Fruit fly (Drosophila melanogaster) whole organism, embryonic: ENCODE measurements around the gene Osi17.
A peak's percentile ranks its signal among the peaks of the same experiment; 100 is the strongest.

Source experiments
- Aef1 ChIP-seq: fragments of 200-800 bp; sonication (Bioruptor generic); IDR thresholded peaks from 3 replicates; pipeline ENCODE4 v1.3.6; 2022; ENCODE audit warnings: missing biosample characterization, missing genetic modification characterization
- B-H1 ChIP-seq: fragments of 200-800 bp; sonication (Bioruptor generic); IDR thresholded peaks from 3 replicates; pipeline ENCODE4 v1.3.6; 2022; ENCODE audit warnings: missing biosample characterization, missing genetic modification characterization
- BtbVII ChIP-seq: fragments of 200-800 bp; sonication (Bioruptor generic); optimal IDR thresholded peaks from 3 replicates; lab custom pipeline; 2017; ENCODE audit warnings: missing biosample characterization, mild to moderate bottlenecking, missing genetic modification characterization
- CG1024 ChIP-seq: fragments of 200-800 bp; sonication (Bioruptor generic); IDR thresholded peaks from 2 replicates; pipeline ENCODE4 v1.3.6; 2022; ENCODE audit warnings: missing biosample characterization, missing genetic modification characterization
- CG10979 ChIP-seq: fragments of 200-800 bp; sonication (Bioruptor generic); optimal IDR thresholded peaks from 2 replicates; lab custom pipeline; 2018; ENCODE audit warnings: missing biosample characterization, mild to moderate bottlenecking, missing genetic modification characterization, moderate library complexity
- CG11695 ChIP-seq: fragments of 200-800 bp; sonication (Bioruptor generic); IDR thresholded peaks from 3 replicates; pipeline ENCODE4 v1.3.6; 2022; ENCODE audit warnings: missing biosample characterization, missing genetic modification characterization
- CG14014 ChIP-seq: fragments of 200-800 bp; sonication (Bioruptor generic); IDR thresholded peaks from 2 replicates; pipeline ENCODE4 v1.3.6; 2022; ENCODE audit warnings: missing biosample characterization, missing genetic modification characterization
- CG14965 ChIP-seq: fragments of 200-800 bp; sonication (Bioruptor generic); optimal IDR thresholded peaks from 2 replicates; lab custom pipeline; 2016; ENCODE audit warnings: missing biosample characterization, missing genetic modification characterization, borderline replicate concordance
- CG15514 ChIP-seq: fragments of 200-800 bp; sonication (Bioruptor generic); optimal IDR thresholded peaks from 3 replicates; lab custom pipeline; 2017; ENCODE audit warnings: missing biosample characterization, missing genetic modification characterization, mild to moderate bottlenecking, moderate library complexity, missing genetic modification reagents
- CG15601 ChIP-seq: fragments of 200-800 bp; sonication (Bioruptor generic); optimal IDR thresholded peaks from 3 replicates; lab custom pipeline; 2019; ENCODE audit warnings: missing biosample characterization, mild to moderate bottlenecking, missing genetic modification characterization, moderate library complexity
- CG17912 ChIP-seq: fragments of 200-800 bp; sonication (Bioruptor generic); optimal IDR thresholded peaks from 2 replicates; lab custom pipeline; 2018; ENCODE audit warnings: missing biosample characterization, mild to moderate bottlenecking, missing genetic modification characterization
- CG2129 ChIP-seq: fragments of 200-800 bp; sonication (Bioruptor generic); IDR thresholded peaks from 2 replicates; pipeline ENCODE4 v1.3.6; 2022; ENCODE audit warnings: missing biosample characterization, missing genetic modification characterization; ENCODE audit not compliant: partially characterized antibody
- CG30020 ChIP-seq: fragments of 200-800 bp; optimal IDR thresholded peaks from 2 replicates; lab custom pipeline; 2019; ENCODE audit warnings: missing biosample characterization, mild to moderate bottlenecking, missing genetic modification characterization, moderate library complexity
- CG32532 ChIP-seq: fragments of 200-800 bp; sonication (Bioruptor generic); IDR thresholded peaks from 2 replicates; pipeline ENCODE4 v1.3.6; 2022; ENCODE audit warnings: missing biosample characterization, missing genetic modification characterization
- CG34376 ChIP-seq: fragments of 200-800 bp; sonication (Bioruptor generic); optimal IDR thresholded peaks from 2 replicates; lab custom pipeline; 2018; ENCODE audit warnings: missing biosample characterization, mild to moderate bottlenecking, missing genetic modification characterization
- CG34422 ChIP-seq: fragments of 200-800 bp; sonication (Bioruptor generic); IDR thresholded peaks from 3 replicates; pipeline ENCODE4 v1.3.6; 2022; ENCODE audit warnings: missing biosample characterization, missing genetic modification characterization
- CG3995 ChIP-seq: fragments of 200-800 bp; sonication (Bioruptor generic); optimal IDR thresholded peaks from 3 replicates; lab custom pipeline; 2016; ENCODE audit warnings: missing biosample characterization, missing genetic modification characterization
- CG5245 ChIP-seq: fragments of 200-800 bp; sonication (Bioruptor generic); optimal IDR thresholded peaks from 3 replicates; lab custom pipeline; 2016; ENCODE audit warnings: missing biosample characterization, missing genetic modification characterization
- CG7987 ChIP-seq: fragments of 200-800 bp; sonication (Bioruptor generic); optimal IDR thresholded peaks from 2 replicates; lab custom pipeline; 2018; ENCODE audit warnings: missing biosample characterization, mild to moderate bottlenecking, missing genetic modification characterization, moderate library complexity
- CG9609 ChIP-seq: fragments of 200-800 bp; sonication (Bioruptor generic); optimal IDR thresholded peaks from 3 replicates; lab custom pipeline; 2016; ENCODE audit warnings: missing biosample characterization, missing genetic modification characterization
- CkIIα-i1 ChIP-seq: fragments of 200-800 bp; sonication (Bioruptor generic); IDR thresholded peaks from 2 replicates; pipeline ENCODE4 v1.3.6; 2022; ENCODE audit warnings: missing biosample characterization, missing genetic modification characterization
- Dfd ChIP-seq, 2 experiments: fragments of >200 bp; optimal IDR thresholded peaks; 2 replicates each; lab custom pipeline; 2017; ENCODE audit warnings: missing biosample characterization in 2 of 2, missing genetic modification characterization in 2 of 2
- E2f2 ChIP-seq: fragments of 200-800 bp; sonication (Bioruptor generic); IDR thresholded peaks from 2 replicates; pipeline ENCODE4 v1.3.6; 2022; ENCODE audit warnings: missing biosample characterization, missing genetic modification characterization
- Eip74EF ChIP-seq, 2 experiments: fragments of 200-800 bp in 1 of 2; fragments of >200 bp in 1 of 2; sonication (Bioruptor generic) in 1 of 2; optimal IDR thresholded peaks; 2 replicates each; lab custom pipeline; 2017 to 2019; ENCODE audit warnings: missing biosample characterization in 2 of 2, missing genetic modification characterization in 2 of 2, mild to moderate bottlenecking in 1 of 2, moderate library complexity in 1 of 2
- Elba2 ChIP-seq: fragments of 200-800 bp; sonication (Bioruptor generic); optimal IDR thresholded peaks from 3 replicates; lab custom pipeline; 2016; ENCODE audit warnings: missing biosample characterization, missing genetic modification characterization
- HLHmδ ChIP-seq: fragments of 200-800 bp; sonication (Bioruptor generic); optimal IDR thresholded peaks from 2 replicates; lab custom pipeline; 2018; ENCODE audit warnings: missing biosample characterization, mild to moderate bottlenecking, missing genetic modification characterization, moderate library complexity
- Hand ChIP-seq: fragments of 200-800 bp; sonication (Bioruptor generic); optimal IDR thresholded peaks from 2 replicates; lab custom pipeline; 2017; ENCODE audit warnings: mild to moderate bottlenecking, missing biosample characterization, missing genetic modification reagents, missing genetic modification characterization
- Med ChIP-seq: fragments of 200-800 bp; sonication (Bioruptor generic); peaks from one replicate; lab custom pipeline; 2016; ENCODE audit warnings: missing biosample characterization, missing genetic modification characterization, mild to moderate bottlenecking, inconsistent platforms, moderate library complexity
- NFAT ChIP-seq: fragments of 200-800 bp; sonication (Bioruptor generic); IDR thresholded peaks from 2 replicates; pipeline ENCODE4 v1.3.6; 2022; ENCODE audit warnings: missing biosample characterization, missing genetic modification characterization
- Oli ChIP-seq: fragments of 200-800 bp; sonication (Bioruptor generic); optimal IDR thresholded peaks from 2 replicates; lab custom pipeline; 2018; ENCODE audit warnings: missing biosample characterization, mild to moderate bottlenecking, missing genetic modification characterization, moderate library complexity
- Sox100B ChIP-seq: fragments of 200-800 bp; sonication (Bioruptor generic); optimal IDR thresholded peaks from 3 replicates; lab custom pipeline; 2018; ENCODE audit warnings: missing biosample characterization, mild to moderate bottlenecking, missing genetic modification characterization
- Sry-δ ChIP-seq: fragments of 200-800 bp; sonication (Bioruptor generic); optimal IDR thresholded peaks from 2 replicates; lab custom pipeline; 2016; ENCODE audit warnings: missing biosample characterization, missing genetic modification characterization
- YL-1 ChIP-seq: fragments of 200-800 bp; sonication (Bioruptor generic); optimal IDR thresholded peaks from 3 replicates; lab custom pipeline; 2017; ENCODE audit warnings: missing biosample characterization, mild to moderate bottlenecking, missing genetic modification characterization
- az2 ChIP-seq: fragments of 200-800 bp; sonication (Bioruptor generic); optimal IDR thresholded peaks from 3 replicates; lab custom pipeline; 2016; ENCODE audit warnings: missing biosample characterization, missing genetic modification characterization
- btn ChIP-seq: fragments of 200-800 bp; sonication (Bioruptor generic); optimal IDR thresholded peaks from 2 replicates; lab custom pipeline; 2016; ENCODE audit warnings: missing biosample characterization, missing genetic modification characterization
- chif ChIP-seq, 2 experiments: fragments of 200-800 bp; sonication (Bioruptor generic); optimal IDR thresholded peaks; 3 replicates each; lab custom pipeline; 2016; ENCODE audit warnings: missing biosample characterization in 2 of 2, missing genetic modification characterization in 2 of 2
- dysf ChIP-seq: fragments of 200-800 bp; sonication (Bioruptor generic); IDR thresholded peaks from 3 replicates; pipeline ENCODE4 v1.3.6; 2022; ENCODE audit warnings: missing biosample characterization, missing genetic modification characterization
- gsb ChIP-seq: fragments of 200-800 bp; sonication (Bioruptor generic); IDR thresholded peaks from 2 replicates; pipeline ENCODE4 v1.3.6; 2022; ENCODE audit warnings: missing biosample characterization, missing genetic modification characterization
- hbn ChIP-seq: fragments of 200-800 bp; sonication (Bioruptor generic); IDR thresholded peaks from 2 replicates; pipeline ENCODE4 v1.3.6; 2022; ENCODE audit warnings: missing biosample characterization, missing genetic modification characterization; ENCODE audit not compliant: partially characterized antibody
- insv ChIP-seq, 2 experiments: fragments of 200-800 bp; sonication (Bioruptor generic); optimal IDR thresholded peaks; 3 replicates each; lab custom pipeline; 2016 to 2018; ENCODE audit warnings: missing biosample characterization in 2 of 2, missing genetic modification characterization in 2 of 2
- kay ChIP-seq: fragments of 200-800 bp; sonication (Bioruptor generic); optimal IDR thresholded peaks from 2 replicates; lab custom pipeline; 2016; ENCODE audit warnings: missing biosample characterization, missing genetic modification characterization
- lilli ChIP-seq: fragments of 200-800 bp; sonication (Bioruptor generic); optimal IDR thresholded peaks from 3 replicates; lab custom pipeline; 2016; ENCODE audit warnings: missing biosample characterization, missing genetic modification characterization
- luna ChIP-seq: fragments of 200-800 bp; sonication (Bioruptor generic); optimal IDR thresholded peaks from 2 replicates; lab custom pipeline; 2016; ENCODE audit warnings: missing biosample characterization, missing genetic modification characterization
- nerfin-1 ChIP-seq: fragments of 200-800 bp; sonication (Bioruptor generic); optimal IDR thresholded peaks from 3 replicates; lab custom pipeline; 2019; ENCODE audit warnings: missing biosample characterization, mild to moderate bottlenecking, missing genetic modification characterization, moderate library complexity
- onecut ChIP-seq: fragments of 200-800 bp; sonication (Bioruptor generic); IDR thresholded peaks from 2 replicates; pipeline ENCODE4 v1.3.6; 2022; ENCODE audit warnings: missing biosample characterization, missing genetic modification characterization
- ranshi ChIP-seq: fragments of 200-800 bp; sonication (Bioruptor generic); IDR thresholded peaks from 2 replicates; pipeline ENCODE4 v1.3.6; 2022; ENCODE audit warnings: missing biosample characterization, missing genetic modification characterization
- run ChIP-seq: fragments of 200-800 bp; sonication (Bioruptor generic); optimal IDR thresholded peaks from 3 replicates; lab custom pipeline; 2018; ENCODE audit warnings: missing biosample characterization, mild to moderate bottlenecking, missing genetic modification characterization
- sr ChIP-seq: fragments of 200-800 bp; sonication (Bioruptor generic); IDR thresholded peaks from 3 replicates; pipeline ENCODE4 v1.3.6; 2022; ENCODE audit warnings: missing biosample characterization, missing genetic modification characterization
- tio ChIP-seq: fragments of 200-800 bp; sonication (Bioruptor generic); optimal IDR thresholded peaks from 2 replicates; lab custom pipeline; 2017; ENCODE audit warnings: missing biosample characterization, missing genetic modification characterization, inconsistent platforms
- unpg ChIP-seq: fragments of 200-800 bp; sonication (Bioruptor generic); optimal IDR thresholded peaks from 3 replicates; lab custom pipeline; 2018; ENCODE audit warnings: missing biosample characterization, mild to moderate bottlenecking, missing genetic modification characterization, moderate library complexity
- vvl ChIP-seq: fragments of 200-800 bp; sonication (Bioruptor generic); IDR thresholded peaks from 2 replicates; pipeline ENCODE4 v1.3.6; 2022; ENCODE audit warnings: missing biosample characterization, missing genetic modification characterization
- wor ChIP-seq: fragments of 200-800 bp; sonication (Bioruptor generic); IDR thresholded peaks from 2 replicates; pipeline ENCODE4 v1.3.6; 2022; ENCODE audit warnings: missing biosample characterization, missing genetic modification characterization

The Osi17 gene

DNA sequence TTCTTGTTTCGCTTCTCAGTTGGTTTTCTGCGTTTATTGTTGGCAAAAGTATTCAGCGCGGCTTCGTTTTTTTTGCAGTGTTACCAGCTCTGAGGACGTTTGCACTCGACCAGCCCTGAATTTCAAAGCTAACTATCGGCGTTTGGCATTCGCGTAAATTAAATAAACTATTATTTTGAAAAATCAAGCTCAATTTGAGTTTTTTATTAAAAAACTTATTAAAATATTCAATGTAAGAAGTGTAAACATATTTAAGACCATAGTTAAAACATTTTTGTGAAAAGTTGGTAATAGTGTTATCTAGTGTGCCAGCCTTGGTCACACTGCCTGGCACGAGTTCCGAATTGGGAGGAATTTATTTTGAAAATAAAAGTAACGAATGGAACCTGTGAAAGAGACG, 34.2 kb downstream of the Osi17 start, which contains the start of the genes SmD2 and CG18048 (continued):
- no peak for TF ChIP-seq CG32532
- TF ChIP-seq run, result no peak
- no peak for TF ChIP-seq CG10979
- no peak for TF ChIP-seq Sox100B (GFP tag; lab: Kevin White, UChicago)
- no peak for TF ChIP-seq chif (GFP tag; optimal IDR thresholded peaks at IDR 0.05; lab: Kevin White, UChicago)
- no peak for TF ChIP-seq btn (GFP tag; lab: Kevin White, UChicago)
- no peak for TF ChIP-seq tio (GFP tag; lab: Kevin White, UChicago)
- TF ChIP-seq lilli (GFP tag; lab: Kevin White, UChicago), result no peak
- TF ChIP-seq Sry-δ, result peak; percentile 72
- TF ChIP-seq CG9609 (GFP tag; lab: Kevin White, UChicago), result no peak
- no peak for TF ChIP-seq NFAT
- TF ChIP-seq CG34376 (GFP tag; lab: Kevin White, UChicago), result no peak
- no peak for TF ChIP-seq unpg (GFP tag; lab: Kevin White, UChicago)
- peak; percentile 82 for TF ChIP-seq YL-1 (GFP tag; lab: Kevin White, UChicago)
- TF ChIP-seq CG34422, result 0 out of 3 replicates have a peak, but pooled peaks have one; percentile 51
- TF ChIP-seq CG1024 (GFP tag; lab: Robert Waterston, UW), result no peak
- TF ChIP-seq Aef1 (GFP tag; lab: Robert Waterston, UW), result no peak
- no peak for TF ChIP-seq wor
- TF ChIP-seq Elba2 (GFP tag; lab: Kevin White, UChicago), result peak; percentile 91
- no peak for TF ChIP-seq luna
- TF ChIP-seq Eip74EF (GFP tag; optimal IDR thresholded peaks at IDR 0.05; lab: Kevin White, UChicago), result no peak
- TF ChIP-seq vvl (GFP tag; lab: Robert Waterston, UW), result no peak
- TF ChIP-seq E2f2 (GFP tag; lab: Robert Waterston, UW), result peak; percentile 64
- no peak for TF ChIP-seq Dfd (GFP tag; optimal IDR thresholded peaks at IDR 0.05; lab: Kevin White, UChicago)
- no peak for TF ChIP-seq CG7987 (GFP tag; lab: Kevin White, UChicago)
- peak; percentile 10 for TF ChIP-seq Med (GFP tag; lab: Kevin White, UChicago)
- no peak for TF ChIP-seq CG17912
- no peak for TF ChIP-seq onecut
- peak; percentile 70 for TF ChIP-seq CG3995 (GFP tag; lab: Kevin White, UChicago)
- TF ChIP-seq CG14965, result no peak
- peak; percentile 65 for TF ChIP-seq hbn (GFP tag; lab: Robert Waterston, UW)
- no peak for TF ChIP-seq HLHmδ
- peak; percentile 67 for TF ChIP-seq CG30020
- TF ChIP-seq kay (GFP tag; lab: Kevin White, UChicago), result no peak
- TF ChIP-seq Hand (GFP tag; lab: Kevin White, UChicago), result no peak
- TF ChIP-seq sr (GFP tag; lab: Robert Waterston, UW), result no peak
- TF ChIP-seq CG14014 (GFP tag; lab: Robert Waterston, UW), result no peak
- TF ChIP-seq CG2129, result peak; percentile 54
- no peak for TF ChIP-seq ranshi (GFP tag; lab: Robert Waterston, UW)
- TF ChIP-seq CG5245 (GFP tag; lab: Kevin White, UChicago), result no peak
- TF ChIP-seq nerfin-1 (tag; lab: Kevin White, UChicago), result peak; percentile 68
- TF ChIP-seq dysf, result no peak
- TF ChIP-seq insv (GFP tag; optimal IDR thresholded peaks at IDR 0.05; lab: Kevin White, UChicago), result no peak
- TF ChIP-seq BtbVII (GFP tag; lab: Kevin White, UChicago), result no peak
- no peak for TF ChIP-seq CG11695 (GFP tag; lab: Robert Waterston, UW)
- TF ChIP-seq CG15601 (tag; lab: Kevin White, UChicago), result no peak
- no peak for TF ChIP-seq gsb (GFP tag; lab: Robert Waterston, UW)
- TF ChIP-seq az2 (GFP tag; lab: Kevin White, UChicago), result no peak
- no peak for TF ChIP-seq B-H1 (GFP tag; lab: Robert Waterston, UW)
- no peak for TF ChIP-seq CkIIα-i1 (GFP tag; lab: Robert Waterston, UW)
- TF ChIP-seq Oli (tag; lab: Kevin White, UChicago), result no peak
- TF ChIP-seq CG15514, result peak; percentile 76
